Worm (Caenorhabditis elegans) whole organism, L2 larva: Measurements from ENCODE around the gene Y73B6A.1.

Experiments used
- C34F6.9 ChIP-seq: fragments of 150-350 bp; optimal IDR thresholded peaks from 2 replicates; lab custom pipeline; 2014; ENCODE audit warnings: missing biosample characterization, missing genetic modification characterization
- F13H6.1 ChIP-seq: sonication (generic microtip); optimal IDR thresholded peaks from 2 replicates; lab custom pipeline; 2016; ENCODE audit warnings: missing genetic modification characterization, missing compliant biosample characterization
- Y55F3AM.14 ChIP-seq: fragments of 200-800 bp; sonication (Bioruptor generic); optimal IDR thresholded peaks from 2 replicates; lab custom pipeline; 2018; ENCODE audit warnings: mild to moderate bottlenecking, missing genetic modification characterization, missing compliant biosample characterization
- ZK546.5 ChIP-seq: sonication (generic microtip); optimal IDR thresholded peaks from 2 replicates; lab custom pipeline; 2017; ENCODE audit warnings: missing biosample characterization, missing genetic modification characterization
- alr-1 ChIP-seq: fragments of 150-350 bp; optimal IDR thresholded peaks from 2 replicates; lab custom pipeline; 2014; ENCODE audit warnings: missing biosample characterization, missing genetic modification characterization
- aly-2 ChIP-seq: fragments of 150-350 bp; optimal IDR thresholded peaks from 2 replicates; lab custom pipeline; 2014; ENCODE audit warnings: missing biosample characterization, missing genetic modification characterization
- blmp-1 ChIP-seq: sonication (generic microtip); optimal IDR thresholded peaks from 2 replicates; lab custom pipeline; 2017; ENCODE audit warnings: missing genetic modification characterization, mild to moderate bottlenecking, missing compliant biosample characterization, antibody characterized with exemption, moderate library complexity; ENCODE audit not compliant: insufficient read depth
- crh-2 ChIP-seq: sonication (generic microtip); optimal IDR thresholded peaks from 2 replicates; lab custom pipeline; 2017; ENCODE audit warnings: missing biosample characterization, missing genetic modification characterization
- elt-1 ChIP-seq: fragments of 150-350 bp; optimal IDR thresholded peaks from 2 replicates; lab custom pipeline; 2014; ENCODE audit warnings: missing biosample characterization, missing genetic modification characterization
- elt-3 ChIP-seq: sonication (generic microtip); optimal IDR thresholded peaks from 2 replicates; lab custom pipeline; 2017; ENCODE audit warnings: missing biosample characterization, missing genetic modification characterization
- fos-1 ChIP-seq: fragments of 150-350 bp; optimal IDR thresholded peaks from 2 replicates; lab custom pipeline; 2014; ENCODE audit warnings: missing biosample characterization, missing genetic modification characterization
- lin-11 ChIP-seq: fragments of 150-350 bp; sonication (generic microtip); optimal IDR thresholded peaks from 2 replicates; lab custom pipeline; 2014; ENCODE audit warnings: missing biosample characterization, missing genetic modification characterization, inconsistent platforms, mixed read lengths
- lin-39 ChIP-seq: fragments of 150-350 bp; optimal IDR thresholded peaks from 2 replicates; lab custom pipeline; 2014; ENCODE audit warnings: missing biosample characterization, missing genetic modification reagents, missing genetic modification characterization
- mbf-1 ChIP-seq: sonication (generic microtip); optimal IDR thresholded peaks from 2 replicates; lab custom pipeline; 2017; ENCODE audit warnings: missing biosample characterization, missing genetic modification characterization
- mdl-1 ChIP-seq, 2 experiments: fragments of 150-350 bp in 1 of 2; sonication (generic microtip) in 1 of 2; optimal IDR thresholded peaks; 2 replicates each; lab custom pipeline; 2017; ENCODE audit warnings: missing biosample characterization in 2 of 2, missing genetic modification characterization in 2 of 2
- nhr-10 ChIP-seq: sonication (generic microtip); optimal IDR thresholded peaks from 2 replicates; lab custom pipeline; 2017; ENCODE audit warnings: missing biosample characterization, missing genetic modification characterization
- nhr-129 ChIP-seq: fragments of 150-350 bp; optimal IDR thresholded peaks from 2 replicates; lab custom pipeline; 2014; ENCODE audit warnings: missing biosample characterization, missing genetic modification characterization
- nhr-21 ChIP-seq: fragments of 150-350 bp; optimal IDR thresholded peaks from 2 replicates; lab custom pipeline; 2014; ENCODE audit warnings: missing biosample characterization, missing genetic modification characterization
- nhr-23 ChIP-seq: fragments of 150-350 bp; optimal IDR thresholded peaks from 2 replicates; lab custom pipeline; 2014; ENCODE audit warnings: missing biosample characterization, missing genetic modification reagents, missing genetic modification characterization
- nhr-237 ChIP-seq: fragments of 150-350 bp; optimal IDR thresholded peaks from 2 replicates; lab custom pipeline; 2014; ENCODE audit warnings: missing biosample characterization, missing genetic modification characterization
- nhr-25 ChIP-seq: fragments of 150-350 bp; sonication (generic microtip); optimal IDR thresholded peaks from 3 replicates; lab custom pipeline; 2014; ENCODE audit warnings: missing biosample characterization, missing genetic modification characterization
- nhr-6 ChIP-seq: fragments of 150-350 bp; optimal IDR thresholded peaks from 2 replicates; lab custom pipeline; 2014; ENCODE audit warnings: missing biosample characterization, missing genetic modification characterization
- nhr-77 ChIP-seq: fragments of 150-350 bp; optimal IDR thresholded peaks from 2 replicates; lab custom pipeline; 2014; ENCODE audit warnings: missing biosample characterization, missing genetic modification characterization
- peb-1 ChIP-seq: fragments of 150-350 bp; optimal IDR thresholded peaks from 2 replicates; lab custom pipeline; 2014; ENCODE audit warnings: missing biosample characterization, missing genetic modification characterization
- sem-4 ChIP-seq: fragments of 150-350 bp; optimal IDR thresholded peaks from 2 replicates; lab custom pipeline; 2014; ENCODE audit warnings: missing biosample characterization, missing genetic modification reagents, missing genetic modification characterization
- sma-3 ChIP-seq: sonication (generic microtip); optimal IDR thresholded peaks from 2 replicates; lab custom pipeline; 2016; ENCODE audit warnings: missing genetic modification reagents, missing genetic modification characterization, missing compliant biosample characterization
- sma-9 ChIP-seq, 2 experiments: fragments of 150-350 bp in 1 of 2; sonication (generic microtip) in 1 of 2; optimal IDR thresholded peaks; 2 replicates each; lab custom pipeline; 2014 to 2016; ENCODE audit warnings: missing genetic modification characterization in 2 of 2, mild to moderate bottlenecking in 1 of 2, missing biosample characterization in 1 of 2, missing compliant biosample characterization in 1 of 2, missing genetic modification reagents in 1 of 2, moderate library complexity in 1 of 2
- snpc-4 ChIP-seq: fragments of 150-350 bp; optimal IDR thresholded peaks from 2 replicates; lab custom pipeline; 2014; ENCODE audit warnings: missing biosample characterization, missing genetic modification characterization
- unc-39 ChIP-seq: fragments of 150-350 bp; optimal IDR thresholded peaks from 2 replicates; lab custom pipeline; 2014; ENCODE audit warnings: missing biosample characterization, missing genetic modification characterization
- unc-55 ChIP-seq: fragments of 150-350 bp; sonication (generic microtip); optimal IDR thresholded peaks from 3 replicates; lab custom pipeline; 2014; ENCODE audit warnings: missing biosample characterization, missing genetic modification reagents, missing genetic modification characterization

Y73B6A.1 gene

DNA sequence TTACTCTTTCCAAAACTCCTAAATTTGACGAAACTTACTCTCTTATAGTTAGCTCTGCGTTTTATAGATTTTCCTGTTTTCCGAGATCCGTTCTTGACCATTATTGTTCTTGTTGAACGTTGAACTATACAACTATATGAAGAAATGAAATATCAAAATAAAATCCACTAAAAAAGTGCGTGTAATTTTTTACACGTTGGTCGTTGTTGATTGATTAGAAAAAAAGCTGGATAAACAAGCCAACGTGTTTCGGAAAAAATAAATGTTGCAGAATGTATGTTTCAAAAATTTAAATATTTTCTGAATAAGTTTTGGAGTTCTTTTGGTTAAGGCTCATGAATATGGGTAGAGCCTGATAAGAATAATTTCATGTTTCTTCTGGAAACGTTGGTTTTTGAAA is at the start of gene Y73B6A.1:
Y73B6A.1 (minus strand) TSS at position 101 of the 400 bp plus-strand sequence.
- TF ChIP-seq nhr-129 (tag; lab: Kevin White, UChicago) (no peak), crh-2 (tag; lab: Kevin White, UChicago) (no peak), C34F6.9 (tag; lab: Kevin White, UChicago) (no peak), lin-39 (tag; lab: Kevin White, UChicago) (no peak), mdl-1 (tag; optimal IDR thresholded peaks at IDR 0.05; lab: Kevin White, UChicago) (no peak), F13H6.1 (tag; lab: Kevin White, UChicago) (no peak)

DNA sequence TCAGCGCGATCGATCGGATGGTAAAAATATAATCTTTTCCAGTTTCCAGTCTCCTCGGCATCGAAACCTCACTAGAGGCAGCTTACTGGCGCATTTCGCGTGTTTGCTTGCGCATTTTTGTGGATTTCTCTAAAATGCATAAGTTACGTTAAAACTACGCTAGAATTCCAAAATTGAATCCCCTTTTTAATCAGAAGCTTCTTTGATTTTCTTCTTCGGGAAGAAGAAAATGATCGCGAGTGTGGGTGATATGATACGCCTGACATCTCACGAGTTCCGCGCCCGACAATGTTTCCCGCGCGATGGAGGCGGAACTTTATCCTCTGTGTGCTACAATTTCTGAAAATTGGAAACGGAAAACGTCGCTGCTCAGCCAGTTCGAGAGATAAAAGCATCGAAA is 3.5 kb downstream of the Y73B6A.1 start:
- TF ChIP-seq nhr-10 (no peak), lin-11 (no peak), nhr-6 (tag; lab: Kevin White, UChicago) (no peak), alr-1 (tag; lab: Kevin White, UChicago) (no peak), C34F6.9 (tag; lab: Kevin White, UChicago) (no peak), snpc-4 (peak; percentile 42), nhr-129 (tag; lab: Kevin White, UChicago) (no peak), peb-1 (tag; lab: Kevin White, UChicago) (no peak)

DNA sequence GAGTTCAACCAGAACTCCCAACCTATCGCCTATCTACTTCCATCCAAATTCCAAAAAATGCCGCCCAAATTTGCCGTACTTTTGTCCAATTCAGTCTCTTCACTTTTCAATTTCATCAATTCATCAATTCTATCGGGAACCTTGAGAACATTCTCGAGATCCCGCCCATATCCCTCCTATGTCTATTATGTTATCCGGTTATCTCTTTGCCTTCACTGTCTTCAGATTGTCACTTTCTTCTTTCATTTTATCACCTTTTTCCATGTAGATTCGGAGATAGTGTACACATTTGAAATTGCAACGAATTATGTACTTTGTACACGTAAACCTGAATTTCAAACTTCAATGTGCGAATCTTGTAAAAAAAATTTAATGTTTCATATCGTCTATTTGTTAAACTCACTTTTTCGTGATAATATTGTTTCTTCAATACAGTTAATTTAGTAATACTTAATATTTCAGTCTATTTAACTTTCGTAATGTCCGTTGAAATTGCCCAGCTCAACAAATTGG is 10.2 kb downstream of the Y73B6A.1 start, which contains the start of gene C01B10.11:
C01B10.11 (plus strand) TSS at position 463 of the 513 bp plus-strand sequence.
- no peak for TF ChIP-seq ZK546.5 (tag; lab: Kevin White, UChicago)
- TF ChIP-seq nhr-129 (tag; lab: Kevin White, UChicago), result no peak
- TF ChIP-seq nhr-21, result peak; percentile 28
- TF ChIP-seq sma-3 (GFP tag; lab: Kevin White, UChicago), result peak; percentile 51
- TF ChIP-seq blmp-1 (tag; lab: Kevin White, UChicago), result peak; percentile 22
- TF ChIP-seq unc-55 (GFP tag; lab: Kevin White, UChicago), result no peak
- TF ChIP-seq fos-1 (tag; lab: Kevin White, UChicago), result peak; percentile 47
- TF ChIP-seq mbf-1 (tag; lab: Kevin White, UChicago), result no peak
- TF ChIP-seq sma-9 (GFP tag; optimal IDR thresholded peaks at IDR 0.05; lab: Kevin White, UChicago), result peak; percentile 15
- no peak for TF ChIP-seq sma-9 (tag; optimal IDR thresholded peaks at IDR 0.05; lab: Kevin White, UChicago)

DNA sequence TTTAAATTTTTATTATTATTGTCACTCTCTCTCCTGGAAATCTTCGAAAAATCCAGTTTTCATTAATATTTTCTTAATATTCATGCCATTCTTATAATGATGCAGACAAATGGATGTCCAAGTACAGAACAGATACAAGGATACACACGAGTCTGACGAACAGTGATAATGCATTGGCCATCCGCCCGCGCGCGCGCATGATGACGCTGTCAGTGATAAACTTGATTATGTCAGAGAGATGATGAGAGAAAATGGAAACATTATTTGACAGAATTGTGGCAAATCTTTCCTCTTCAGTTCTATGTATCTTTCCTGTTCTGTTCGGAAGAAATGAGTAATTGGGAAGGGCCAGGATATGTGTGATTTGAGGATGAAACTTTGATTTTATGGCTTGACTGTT is 12.1 kb downstream of the Y73B6A.1 start:
- TF ChIP-seq sma-3 (GFP tag; lab: Kevin White, UChicago) (peak; percentile 44), nhr-23 (tag; lab: Kevin White, UChicago) (no peak), alr-1 (tag; lab: Kevin White, UChicago) (no peak), fos-1 (tag; lab: Kevin White, UChicago) (peak; percentile 40), nhr-25 (tag; lab: Kevin White, UChicago) (no peak), elt-3 (tag; lab: Kevin White, UChicago) (no peak), lin-39 (tag; lab: Kevin White, UChicago) (no peak), nhr-21 (peak; percentile 69), sem-4 (tag; lab: Kevin White, UChicago) (no peak), elt-1 (tag; lab: Kevin White, UChicago) (no peak), unc-39 (tag; lab: Kevin White, UChicago) (no peak), nhr-237 (tag; lab: Kevin White, UChicago) (no peak), lin-11 (no peak), nhr-10 (no peak)
- TF ChIP-seq, all 48 proteins: peak for 3

DNA sequence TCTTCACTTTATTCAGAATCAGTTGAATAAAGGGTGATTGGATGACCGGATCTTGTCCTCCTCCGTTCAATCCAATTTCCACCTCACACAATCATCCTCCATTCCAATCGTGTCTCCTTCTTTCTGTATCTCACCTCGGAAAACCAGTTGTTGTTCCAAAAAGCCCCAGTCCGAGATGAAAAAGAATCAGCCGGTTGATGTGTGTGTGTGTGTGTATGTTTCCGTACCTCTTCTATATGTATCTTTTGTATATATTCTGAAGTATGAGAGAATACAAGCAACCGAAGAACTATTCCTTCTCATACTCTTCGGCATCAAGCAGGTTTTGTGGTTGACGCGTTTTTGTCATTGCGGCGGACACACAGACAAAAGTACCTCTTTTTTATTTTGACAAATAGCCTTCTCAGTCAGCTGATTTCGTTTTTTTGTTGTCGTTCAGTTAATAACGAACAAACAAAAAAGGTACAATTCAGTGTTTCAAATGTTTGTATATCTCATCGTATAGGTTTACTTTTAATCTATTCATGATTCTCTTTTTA is 14.1 kb downstream of the Y73B6A.1 start:
- TF ChIP-seq Y55F3AM.14 (peak; percentile 1), snpc-4 (no peak), nhr-129 (tag; lab: Kevin White, UChicago) (no peak), nhr-25 (tag; lab: Kevin White, UChicago) (peak; percentile 15), nhr-21 (peak; percentile 48), fos-1 (tag; lab: Kevin White, UChicago) (no peak), aly-2 (tag; lab: Kevin White, UChicago) (no peak), nhr-77 (no peak), nhr-10 (no peak), sem-4 (tag; lab: Kevin White, UChicago) (peak; percentile 43)
